Fruit fly (Drosophila melanogaster): Measurements from ENCODE around the gene CG9114.
A peak's percentile ranks its signal among the peaks of the same experiment; 100 is the strongest.

- TF ChIP-seq CTCF (optimal IDR thresholded peaks at IDR 0.05): peak in 1 of 2 experiments; percentile 71
- TF ChIP-seq CG8478 (optimal IDR thresholded peaks at IDR 0.05): no peak
Measured at dm6 chrX:15380207-15380606, 47.3 kb upstream of the CG9114 start.
